Fruit fly (Drosophila melanogaster): Measurements from ENCODE around the gene Dph4.

- TF ChIP-seq Jra (GFP tag; optimal IDR thresholded peaks at IDR 0.05) (peak; percentile 66), lola (GFP tag; optimal IDR thresholded peaks at IDR 0.05) (no peak), br (GFP tag; optimal IDR thresholded peaks at IDR 0.05) (peak; percentile 87), fru (GFP tag; optimal IDR thresholded peaks at IDR 0.05) (peak; percentile 89), Abd-B (GFP tag; optimal IDR thresholded peaks at IDR 0.05) (no peak), Hr83 (GFP tag; optimal IDR thresholded peaks at IDR 0.05; ENCODE audit: poor library complexity, severe bottlenecking) (peak; percentile 31)
These were observed 45.2 kb upstream of the Dph4 start, which contains the start of the genes Xe7 and Atg17 for dm6 chr3R:5668928-5669739.
